Worm (Caenorhabditis elegans): ENCODE measurements around the gene gei-15.

The gei-15 gene

ce11 chrX:6840670-6841308, 17.7 kb upstream of the gei-15 start, which contains the start of the genes glr-6 and asg-2 (continued):
- TF ChIP-seq mml-1 (tag; optimal IDR thresholded peaks at IDR 0.05) (no peak), nhr-28 (tag; optimal IDR thresholded peaks at IDR 0.05) (no peak), nhr-77 (tag; optimal IDR thresholded peaks at IDR 0.05) (no peak), sea-2 (GFP tag; optimal IDR thresholded peaks at IDR 0.05) (no peak), R02D3.7 (tag; optimal IDR thresholded peaks at IDR 0.05) (peak; percentile 79), nhr-237 (tag; optimal IDR thresholded peaks at IDR 0.05) (no peak), egl-27 (tag; optimal IDR thresholded peaks at IDR 0.05) (peak; percentile 32), tbx-2 (tag; optimal IDR thresholded peaks at IDR 0.05) (peak; percentile 41), fos-1 (tag; optimal IDR thresholded peaks at IDR 0.05) (no peak), lsy-12 (tag; optimal IDR thresholded peaks at IDR 0.05) (peak; percentile 28), unc-62 (GFP tag; optimal IDR thresholded peaks at IDR 0.05) (no peak), nhr-12 (tag; optimal IDR thresholded peaks at IDR 0.05) (no peak), ceh-28 (tag; optimal IDR thresholded peaks at IDR 0.05) (peak; percentile 88), elt-3 (tag; optimal IDR thresholded peaks at IDR 0.05) (no peak)

DNA sequence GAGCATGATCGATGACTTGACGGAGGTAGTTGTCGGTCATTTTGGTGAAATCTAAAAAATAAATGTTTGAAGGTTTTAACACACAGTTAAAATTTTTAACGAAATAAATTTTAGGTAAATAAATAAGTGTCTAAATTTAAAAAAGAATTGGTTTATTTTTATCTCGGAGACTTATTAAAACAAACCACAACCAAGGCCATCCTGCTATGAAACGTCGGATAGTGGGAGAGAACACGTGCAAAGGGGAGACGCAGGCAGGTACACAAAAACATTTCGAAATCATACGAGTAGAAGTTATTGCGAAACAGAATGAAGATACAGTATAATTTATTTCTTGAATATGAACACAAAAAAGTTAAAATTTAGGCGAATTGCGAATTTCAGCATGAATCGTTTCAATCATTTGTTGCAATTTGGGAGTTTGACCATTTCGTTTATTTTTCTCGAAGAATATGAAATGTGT, 13.0 kb upstream of the gei-15 start, which contains the start of gene F41B4.3:
Gene F41B4.3 (minus strand): TSS at position 51 of the 463 bp plus-strand sequence.
- no peak for TF ChIP-seq tbx-2 (tag; optimal IDR thresholded peaks at IDR 0.05)
- TF ChIP-seq nhr-23 (tag; optimal IDR thresholded peaks at IDR 0.05) = peak; percentile 30
- TF ChIP-seq nfya-1 (tag; optimal IDR thresholded peaks at IDR 0.05; ENCODE audit: insufficient read depth) = peak; percentile 31

DNA sequence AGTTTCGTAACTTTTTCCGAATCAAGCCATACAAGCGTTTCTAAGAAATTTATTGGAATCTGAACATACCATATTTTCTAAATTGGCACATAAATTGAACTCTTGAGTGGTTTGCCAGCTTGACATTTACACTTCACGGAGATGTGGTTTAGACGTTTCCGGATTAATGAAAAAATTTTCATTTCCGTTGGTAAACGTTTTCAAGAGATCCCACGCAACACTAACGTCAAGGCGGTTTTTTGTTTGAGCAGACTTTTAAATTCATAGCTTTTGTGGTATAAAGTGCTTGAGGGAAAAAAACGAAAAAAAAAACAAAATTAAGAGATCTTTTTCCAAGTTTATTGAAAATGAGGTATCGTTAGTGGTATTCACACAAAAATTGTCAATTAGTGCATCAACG, 12.1 kb upstream of the gei-15 start, which contains the start of gene F41B4.2:
Gene F41B4.2 (minus strand): TSS at position 101 of the 400 bp plus-strand sequence.
- TF ChIP-seq tbx-2 (tag; optimal IDR thresholded peaks at IDR 0.05) (no peak), unc-39 (tag; optimal IDR thresholded peaks at IDR 0.05) (no peak), zag-1 (tag; optimal IDR thresholded peaks at IDR 0.05) (no peak), mdl-1 (tag; optimal IDR thresholded peaks at IDR 0.05) (no peak), lsy-12 (tag; optimal IDR thresholded peaks at IDR 0.05) (no peak), ceh-28 (tag; optimal IDR thresholded peaks at IDR 0.05) (no peak), fos-1 (tag; optimal IDR thresholded peaks at IDR 0.05) (no peak), jun-1 (tag; optimal IDR thresholded peaks at IDR 0.05) (no peak), ceh-9 (tag; optimal IDR thresholded peaks at IDR 0.05) (no peak), ceh-16 (tag; optimal IDR thresholded peaks at IDR 0.05) (no peak)

- TF ChIP-seq egl-27 (tag; optimal IDR thresholded peaks at IDR 0.05) = no peak
- peak; percentile 35 for TF ChIP-seq nfya-1 (tag; optimal IDR thresholded peaks at IDR 0.05; ENCODE audit: insufficient read depth)
- TF ChIP-seq ama-1 (optimal IDR thresholded peaks at IDR 0.05) = no peak
- peak; percentile 46 for TF ChIP-seq egl-5 (tag; optimal IDR thresholded peaks at IDR 0.05)
- peak; percentile 76 for TF ChIP-seq lin-39 (tag; optimal IDR thresholded peaks at IDR 0.05)
These were observed 2.8 kb upstream of the gei-15 start, which contains the start of gene F41B4.1 for ce11 chrX:6825840-6826239. Gene F41B4.1, minus strand, starts transcription at chrX:6825862.

DNA sequence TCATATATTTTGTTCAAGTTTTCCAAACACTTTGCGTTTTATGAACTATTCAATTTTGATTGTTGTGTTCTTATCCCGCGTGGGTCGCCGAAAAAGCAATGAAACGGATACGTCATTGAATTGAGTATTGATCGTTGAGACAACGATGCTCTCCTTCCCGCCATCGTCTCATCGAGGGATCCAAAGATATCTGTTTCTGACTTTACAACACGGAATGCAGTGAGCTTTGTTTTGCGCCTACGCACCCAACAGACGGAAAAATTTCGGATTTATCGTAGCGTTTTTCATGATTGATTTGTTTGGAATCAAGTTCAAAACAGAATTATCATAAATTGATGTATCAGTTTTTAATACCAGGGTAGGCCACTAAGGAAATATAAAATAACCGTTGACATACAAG, 516 bp downstream of the gei-15 start:
- TF ChIP-seq hmg-11 (tag; optimal IDR thresholded peaks at IDR 0.05) (no peak), egl-5 (tag; optimal IDR thresholded peaks at IDR 0.05) (peak; percentile 11)

DNA sequence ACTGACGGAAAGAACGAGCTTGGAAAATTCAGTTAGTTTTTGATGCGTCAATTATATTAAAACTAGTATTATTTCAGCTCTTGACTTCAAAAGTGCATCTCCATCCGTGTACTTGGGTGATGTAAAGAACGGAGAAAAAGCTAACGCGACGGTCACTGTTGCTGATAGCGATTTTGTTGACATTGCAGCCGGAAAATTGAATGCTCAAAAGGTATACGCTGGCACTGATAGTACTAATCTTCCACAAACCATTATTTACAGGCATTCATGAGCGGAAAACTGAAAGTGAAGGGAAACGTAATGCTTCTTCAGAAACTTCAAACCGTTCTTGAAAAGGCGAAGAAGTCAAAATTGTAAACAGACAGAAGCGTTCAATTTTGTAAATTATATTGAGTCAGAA, 3.4 kb downstream of the gei-15 start:
- no peak for TF ChIP-seq nhr-77 (tag; optimal IDR thresholded peaks at IDR 0.05)
- no peak for TF ChIP-seq egl-5 (tag; optimal IDR thresholded peaks at IDR 0.05)
- no peak for TF ChIP-seq egl-27 (tag; optimal IDR thresholded peaks at IDR 0.05)
- no peak for TF ChIP-seq nhr-76 (tag; optimal IDR thresholded peaks at IDR 0.05)
- TF ChIP-seq pha-4 (tag; optimal IDR thresholded peaks at IDR 0.05) = peak; percentile 57
- peak; percentile 49 for TF ChIP-seq elt-2 (tag; optimal IDR thresholded peaks at IDR 0.05)

DNA sequence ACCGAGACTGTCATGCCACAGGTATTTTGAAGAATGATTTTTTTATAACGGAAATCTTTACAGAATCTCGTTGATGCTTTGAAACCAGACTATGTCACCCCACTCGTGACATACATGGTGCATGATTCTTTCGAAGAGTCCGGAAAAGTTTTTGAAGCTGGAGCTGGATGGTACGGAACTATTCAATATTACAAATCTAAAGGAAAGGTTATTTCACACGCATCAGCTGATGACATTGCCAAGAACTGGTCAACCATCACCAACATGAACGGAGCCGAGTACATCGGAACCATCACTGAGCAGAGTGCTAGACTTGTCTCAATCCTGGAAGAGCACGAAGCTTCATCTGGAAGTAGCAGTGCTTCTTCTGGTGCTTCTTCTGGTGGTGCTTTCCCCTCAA, 3.9 kb downstream of the gei-15 start:
- TF ChIP-seq skn-1 (tag; optimal IDR thresholded peaks at IDR 0.05) (no peak), fos-1 (tag; optimal IDR thresholded peaks at IDR 0.05) (no peak), mml-1 (tag; optimal IDR thresholded peaks at IDR 0.05) (no peak), aly-2 (tag; optimal IDR thresholded peaks at IDR 0.05) (no peak), ceh-28 (tag; optimal IDR thresholded peaks at IDR 0.05) (no peak), nhr-77 (tag; optimal IDR thresholded peaks at IDR 0.05) (no peak), unc-39 (tag; optimal IDR thresholded peaks at IDR 0.05) (no peak), pha-4 (tag; optimal IDR thresholded peaks at IDR 0.05) (no peak), elt-2 (tag; optimal IDR thresholded peaks at IDR 0.05) (no peak)
